Worm (Caenorhabditis elegans) whole organism, mixed stage, embryonic: ENCODE results near the gene fbxb-15.

Experiments
- M03D4.4 ChIP-seq: sonication (generic microtip); optimal IDR thresholded peaks from 2 replicates; lab custom pipeline; 2017; ENCODE audit warnings: mild to moderate bottlenecking, missing genetic modification characterization, missing compliant biosample characterization
- blmp-1 ChIP-seq: fragments of 150-350 bp; optimal IDR thresholded peaks from 2 replicates; lab custom pipeline; 2014; ENCODE audit warnings: missing biosample characterization, missing genetic modification characterization
- ceh-39 ChIP-seq: fragments of 150-350 bp; optimal IDR thresholded peaks from 2 replicates; lab custom pipeline; 2014; ENCODE audit warnings: missing biosample characterization, missing genetic modification characterization
- ceh-43 ChIP-seq: fragments of 200-800 bp; sonication (Bioruptor generic); optimal IDR thresholded peaks from 2 replicates; lab custom pipeline; 2018; ENCODE audit warnings: mild to moderate bottlenecking, missing genetic modification characterization, moderate library complexity, missing compliant biosample characterization
- ceh-83 ChIP-seq: fragments of 200-800 bp; sonication (Bioruptor generic); optimal IDR thresholded peaks from 2 replicates; lab custom pipeline; 2018; ENCODE audit warnings: mild to moderate bottlenecking, missing genetic modification characterization, missing compliant biosample characterization
- ces-1 ChIP-seq: fragments of 150-350 bp; optimal IDR thresholded peaks from 2 replicates; lab custom pipeline; 2014; ENCODE audit warnings: missing biosample characterization, missing genetic modification reagents, missing genetic modification characterization
- cnd-1 ChIP-seq: fragments of 200-800 bp; sonication (Bioruptor generic); optimal IDR thresholded peaks from 2 replicates; lab custom pipeline; 2018; ENCODE audit warnings: mild to moderate bottlenecking, missing genetic modification characterization, missing compliant biosample characterization
- drap-1 ChIP-seq: fragments of 200-800 bp; sonication (Bioruptor generic); optimal IDR thresholded peaks from 3 replicates; lab custom pipeline; 2018; ENCODE audit warnings: mild to moderate bottlenecking, missing genetic modification characterization, missing compliant biosample characterization
- elt-3 ChIP-seq: fragments of 150-350 bp; optimal IDR thresholded peaks from 2 replicates; lab custom pipeline; 2014; ENCODE audit warnings: missing biosample characterization, missing genetic modification characterization
- flh-1 ChIP-seq: fragments of 200-800 bp; sonication (Bioruptor generic); optimal IDR thresholded peaks from 2 replicates; lab custom pipeline; 2018; ENCODE audit warnings: mild to moderate bottlenecking, missing genetic modification characterization, moderate library complexity, missing compliant biosample characterization
- ham-2 ChIP-seq: fragments of 200-800 bp; sonication (Bioruptor generic); optimal IDR thresholded peaks from 2 replicates; lab custom pipeline; 2018; ENCODE audit warnings: mild to moderate bottlenecking, missing genetic modification characterization, missing compliant biosample characterization
- hlh-1 ChIP-seq: fragments of 150-350 bp; optimal IDR thresholded peaks from 2 replicates; lab custom pipeline; 2014; ENCODE audit warnings: missing biosample characterization, missing genetic modification reagents, missing genetic modification characterization
- lin-13 ChIP-seq: fragments of 150-350 bp; optimal IDR thresholded peaks from 2 replicates; lab custom pipeline; 2014; ENCODE audit warnings: missing biosample characterization, missing genetic modification characterization
- lin-32 ChIP-seq: fragments of 200-800 bp; sonication (Bioruptor generic); optimal IDR thresholded peaks from 2 replicates; lab custom pipeline; 2018; ENCODE audit warnings: mild to moderate bottlenecking, missing genetic modification characterization, missing compliant biosample characterization
- lsy-2 ChIP-seq: fragments of 150-350 bp; optimal IDR thresholded peaks from 2 replicates; lab custom pipeline; 2014; ENCODE audit warnings: missing biosample characterization, missing genetic modification characterization
- mab-5 ChIP-seq: fragments of 150-350 bp; optimal IDR thresholded peaks from 2 replicates; lab custom pipeline; 2014; ENCODE audit warnings: missing biosample characterization, missing genetic modification characterization
- mep-1 ChIP-seq: fragments of 150-350 bp; optimal IDR thresholded peaks from 2 replicates; lab custom pipeline; 2017; ENCODE audit warnings: missing biosample characterization, missing genetic modification reagents, missing genetic modification characterization, inconsistent platforms
- mls-2 ChIP-seq: sonication (generic microtip); optimal IDR thresholded peaks from 2 replicates; lab custom pipeline; 2016; ENCODE audit warnings: mild to moderate bottlenecking, missing genetic modification characterization, moderate library complexity, missing compliant biosample characterization
- nhr-12 ChIP-seq: fragments of 150-350 bp; optimal IDR thresholded peaks from 2 replicates; lab custom pipeline; 2014; ENCODE audit warnings: missing biosample characterization, missing genetic modification characterization
- nhr-2 ChIP-seq: fragments of 150-350 bp; optimal IDR thresholded peaks from 2 replicates; lab custom pipeline; 2014; ENCODE audit warnings: missing biosample characterization, missing genetic modification characterization
- nhr-237 ChIP-seq: fragments of 150-350 bp; optimal IDR thresholded peaks from 2 replicates; lab custom pipeline; 2014; ENCODE audit warnings: missing biosample characterization, missing genetic modification characterization
- nhr-28 ChIP-seq: fragments of 150-350 bp; optimal IDR thresholded peaks from 2 replicates; lab custom pipeline; 2014; ENCODE audit warnings: missing biosample characterization, missing genetic modification characterization
- nhr-76 ChIP-seq: sonication (generic microtip); optimal IDR thresholded peaks from 2 replicates; lab custom pipeline; 2017; ENCODE audit warnings: missing biosample characterization, missing genetic modification characterization
- pha-4 ChIP-seq: fragments of 150-350 bp; optimal IDR thresholded peaks from 2 replicates; lab custom pipeline; 2018; ENCODE audit warnings: missing biosample characterization, missing genetic modification reagents, missing genetic modification characterization
- snpc-4 ChIP-seq: fragments of 150-350 bp; optimal IDR thresholded peaks from 2 replicates; lab custom pipeline; 2014; ENCODE audit warnings: missing biosample characterization, missing genetic modification characterization
- sptf-1 ChIP-seq: sonication (generic microtip); optimal IDR thresholded peaks from 2 replicates; lab custom pipeline; 2017; ENCODE audit warnings: mild to moderate bottlenecking, missing genetic modification characterization, moderate library complexity, missing compliant biosample characterization
- unc-120 ChIP-seq: sonication (generic microtip); optimal IDR thresholded peaks from 2 replicates; lab custom pipeline; 2017; ENCODE audit warnings: missing genetic modification characterization, missing compliant biosample characterization; ENCODE audit not compliant: poor library complexity, severe bottlenecking
- unc-39 ChIP-seq: fragments of 150-350 bp; optimal IDR thresholded peaks from 2 replicates; lab custom pipeline; 2014; ENCODE audit warnings: missing biosample characterization, missing genetic modification characterization
- unc-62 ChIP-seq: fragments of 150-350 bp; optimal IDR thresholded peaks from 2 replicates; lab custom pipeline; 2014; ENCODE audit warnings: missing biosample characterization, missing genetic modification reagents, missing genetic modification characterization
- zip-8 ChIP-seq: fragments of 150-350 bp; optimal IDR thresholded peaks from 2 replicates; lab custom pipeline; 2014; ENCODE audit warnings: missing biosample characterization, missing genetic modification characterization
- ztf-11 ChIP-seq: fragments of 150-350 bp; optimal IDR thresholded peaks from 2 replicates; lab custom pipeline; 2014; ENCODE audit warnings: missing biosample characterization, missing genetic modification characterization

Gene fbxb-15

ce11 chrII:1654917-1655316 is 1.6 kb upstream of the fbxb-15 start, which contains the start of gene btb-12:
Gene btb-12 (plus strand): TSS chrII:1655217.
- TF ChIP-seq nhr-12 (tag; lab: Kevin White, UChicago) = no peak
- TF ChIP-seq mls-2 (tag; lab: Kevin White, UChicago) = no peak
- no peak for TF ChIP-seq ceh-83 (GFP tag; lab: Kevin White, UChicago)
- peak; percentile 6 for TF ChIP-seq ceh-39 (tag; lab: Kevin White, UChicago)

- TF ChIP-seq nhr-237 = no peak
- TF ChIP-seq ces-1 (GFP tag; lab: Kevin White, UChicago) = no peak
- no peak for TF ChIP-seq zip-8 (tag; lab: Kevin White, UChicago)
- no peak for TF ChIP-seq ceh-43 (GFP tag; lab: Kevin White, UChicago)
- TF ChIP-seq drap-1 = no peak
- no peak for TF ChIP-seq ceh-39 (tag; lab: Kevin White, UChicago)
- TF ChIP-seq ztf-11 (tag; lab: Kevin White, UChicago) = no peak
- TF ChIP-seq unc-62 (GFP tag; lab: Kevin White, UChicago) = no peak
- TF ChIP-seq lin-13 (tag; lab: Kevin White, UChicago) = no peak
- no peak for TF ChIP-seq pha-4
- no peak for TF ChIP-seq mep-1 (tag; lab: Kevin White, UChicago)
- TF ChIP-seq mab-5 (tag; lab: Kevin White, UChicago) = no peak
- no peak for TF ChIP-seq blmp-1
- TF ChIP-seq, all 35 proteins: peak for 0
Observed at ce11 chrII:1651804-1652203, 1.5 kb downstream of the fbxb-15 start, which contains the start of gene fbxb-16. Gene fbxb-16 (minus strand): TSS chrII:1651904.

DNA sequence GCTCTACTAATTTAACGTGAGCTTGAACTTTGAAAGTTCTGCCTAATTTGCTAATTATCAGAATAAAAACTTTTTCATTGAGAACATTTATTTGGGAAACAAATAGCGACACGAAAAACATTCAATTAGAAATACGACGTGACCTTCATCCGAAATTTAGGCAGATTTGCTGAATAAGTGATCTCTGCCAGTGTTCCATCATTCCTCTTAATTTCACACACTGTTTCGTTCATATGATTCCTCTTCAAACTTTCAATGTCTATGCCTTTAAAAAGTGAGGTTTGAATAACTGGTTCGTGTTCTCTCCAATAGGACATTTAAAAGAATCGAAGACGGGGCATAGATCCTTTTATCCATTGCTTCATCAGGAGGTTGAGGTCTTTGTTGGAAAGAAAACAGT is 2.8 kb downstream of the fbxb-15 start, which contains the start of gene fbxb-20:
TSS of gene fbxb-20 (minus strand) at position 101 of the 400 bp plus-strand sequence.
- no peak for TF ChIP-seq zip-8 (tag; lab: Kevin White, UChicago)
- no peak for TF ChIP-seq M03D4.4 (tag; lab: Kevin White, UChicago)
- TF ChIP-seq unc-39 = no peak
- no peak for TF ChIP-seq nhr-2 (tag; lab: Kevin White, UChicago)
- TF ChIP-seq flh-1 = no peak
- no peak for TF ChIP-seq hlh-1 (tag; lab: Kevin White, UChicago)
- TF ChIP-seq ham-2 (GFP tag; lab: Kevin White, UChicago) = no peak
- no peak for TF ChIP-seq ceh-39 (tag; lab: Kevin White, UChicago)
- no peak for TF ChIP-seq mep-1 (tag; lab: Kevin White, UChicago)
- no peak for TF ChIP-seq blmp-1
- TF ChIP-seq unc-120 (tag; lab: Kevin White, UChicago) = no peak
- TF ChIP-seq cnd-1 (tag; lab: Kevin White, UChicago) = no peak
- TF ChIP-seq snpc-4 (tag; lab: Kevin White, UChicago) = no peak
- TF ChIP-seq nhr-28 = no peak
- no peak for TF ChIP-seq ztf-11 (tag; lab: Kevin White, UChicago)
- TF ChIP-seq nhr-76 (tag; lab: Kevin White, UChicago) = no peak
- no peak for TF ChIP-seq lsy-2 (tag; lab: Kevin White, UChicago)
- TF ChIP-seq ceh-83 (GFP tag; lab: Kevin White, UChicago) = no peak
- no peak for TF ChIP-seq elt-3 (tag; lab: Kevin White, UChicago)
- TF ChIP-seq, all 35 proteins: peak for 0

ce11 chrII:1648768-1649167 is 4.5 kb downstream of the fbxb-15 start, which contains the start of gene fbxb-21:
Gene fbxb-21 (minus strand): TSS chrII:1648868.
- no peak for TF ChIP-seq M03D4.4 (tag; lab: Kevin White, UChicago)
- TF ChIP-seq sptf-1 = no peak
- no peak for TF ChIP-seq unc-39
- TF ChIP-seq cnd-1 (tag; lab: Kevin White, UChicago) = no peak
- TF ChIP-seq pha-4 = no peak

- TF ChIP-seq zip-8 (tag; lab: Kevin White, UChicago) = no peak
- no peak for TF ChIP-seq ces-1 (GFP tag; lab: Kevin White, UChicago)
- no peak for TF ChIP-seq hlh-1 (tag; lab: Kevin White, UChicago)
- no peak for TF ChIP-seq elt-3 (tag; lab: Kevin White, UChicago)
- no peak for TF ChIP-seq snpc-4 (tag; lab: Kevin White, UChicago)
- TF ChIP-seq pha-4 = no peak
- no peak for TF ChIP-seq cnd-1 (tag; lab: Kevin White, UChicago)
- TF ChIP-seq unc-120 (tag; lab: Kevin White, UChicago) = no peak
- TF ChIP-seq unc-39 = no peak
- no peak for TF ChIP-seq lsy-2 (tag; lab: Kevin White, UChicago)
- TF ChIP-seq ceh-39 (tag; lab: Kevin White, UChicago) = no peak
- no peak for TF ChIP-seq sptf-1
- no peak for TF ChIP-seq lin-32 (GFP tag; lab: Kevin White, UChicago)
- no peak for TF ChIP-seq lin-13 (tag; lab: Kevin White, UChicago)
Observed at ce11 chrII:1646199-1646598, 7.1 kb downstream of the fbxb-15 start, which contains the start of gene ZC204.17. Gene ZC204.17 (minus strand): TSS chrII:1646299.
